Worm (Caenorhabditis elegans) whole organism, young adult: ENCODE data around the gene str-182.
A peak's percentile ranks its signal among the peaks of the same experiment; 100 is the strongest.

Source experiments
- Y67H2A.10 ChIP-seq: fragments of 200-800 bp; sonication (Bioruptor generic); conservative IDR thresholded peaks from 2 replicates; pipeline ENCODE4 v1.3.6; 2022; ENCODE audit warnings: missing genetic modification reagents, missing genetic modification characterization, missing compliant biosample characterization
- Y79H2A.3 ChIP-seq: fragments of 200-800 bp; sonication (Bioruptor generic); conservative IDR thresholded peaks from 2 replicates; pipeline ENCODE4 v1.3.6; 2022; ENCODE audit warnings: missing genetic modification reagents, missing genetic modification characterization, missing compliant biosample characterization
- Y95B8A.8 ChIP-seq: fragments of 200-800 bp; sonication (Bioruptor generic); IDR thresholded peaks from 2 replicates; pipeline ENCODE4 v1.3.6; 2022; ENCODE audit warnings: missing genetic modification reagents, missing genetic modification characterization, missing compliant biosample characterization
- ZK185.1 ChIP-seq: sonication (generic microtip); optimal IDR thresholded peaks from 2 replicates; lab custom pipeline; 2016; ENCODE audit warnings: mild to moderate bottlenecking, missing genetic modification characterization, missing compliant biosample characterization; ENCODE audit not compliant: poor library complexity, severe bottlenecking
- athp-1 ChIP-seq: sonication (generic microtip); optimal IDR thresholded peaks from 2 replicates; lab custom pipeline; 2017; ENCODE audit warnings: mild to moderate bottlenecking, missing genetic modification characterization, missing compliant biosample characterization
- bed-2 ChIP-seq: fragments of 200-800 bp; sonication (Bioruptor generic); IDR thresholded peaks from 2 replicates; pipeline ENCODE4 v1.3.6; 2022; ENCODE audit warnings: missing genetic modification reagents, missing genetic modification characterization, missing compliant biosample characterization
- ccch-3 ChIP-seq: fragments of 200-800 bp; sonication (Bioruptor generic); optimal IDR thresholded peaks from 2 replicates; lab custom pipeline; 2018; ENCODE audit warnings: mild to moderate bottlenecking, missing genetic modification characterization, missing compliant biosample characterization
- ceh-58 ChIP-seq: fragments of 200-800 bp; sonication (Bioruptor generic); IDR thresholded peaks from 2 replicates; pipeline ENCODE4 v1.3.6; 2022; ENCODE audit warnings: missing genetic modification characterization, missing compliant biosample characterization
- dox-1 ChIP-seq: fragments of 200-800 bp; sonication (Bioruptor generic); IDR thresholded peaks from 2 replicates; pipeline ENCODE4 v1.3.6; 2022; ENCODE audit warnings: missing genetic modification reagents, missing genetic modification characterization, missing compliant biosample characterization
- dpff-1 ChIP-seq: sonication (generic microtip); optimal IDR thresholded peaks from 2 replicates; lab custom pipeline; 2017; ENCODE audit warnings: mild to moderate bottlenecking, missing genetic modification characterization, missing compliant biosample characterization
- egrh-3 ChIP-seq: fragments of 200-800 bp; sonication (Bioruptor generic); IDR thresholded peaks from 2 replicates; pipeline ENCODE4 v1.3.6; 2022; ENCODE audit warnings: missing genetic modification reagents, missing genetic modification characterization, missing compliant biosample characterization
- fkh-3 ChIP-seq: sonication (generic microtip); optimal IDR thresholded peaks from 2 replicates; lab custom pipeline; 2016; ENCODE audit warnings: mild to moderate bottlenecking, missing genetic modification characterization, missing compliant biosample characterization
- lag-1 ChIP-seq: fragments of 200-800 bp; sonication (Bioruptor generic); IDR thresholded peaks from 2 replicates; pipeline ENCODE4 v1.3.6; 2022; ENCODE audit warnings: missing genetic modification reagents, missing genetic modification characterization, missing compliant biosample characterization
- let-526 ChIP-seq: fragments of 200-800 bp; sonication (Bioruptor generic); IDR thresholded peaks from 2 replicates; pipeline ENCODE4 v1.3.6; 2022; ENCODE audit warnings: missing genetic modification reagents, missing genetic modification characterization, missing compliant biosample characterization
- lin-26 ChIP-seq: fragments of 200-800 bp; sonication (Bioruptor generic); IDR thresholded peaks from 2 replicates; pipeline ENCODE4 v1.3.6; 2022; ENCODE audit warnings: missing genetic modification reagents, missing genetic modification characterization, missing compliant biosample characterization
- lin-54 ChIP-seq: fragments of 200-800 bp; sonication (Bioruptor generic); optimal IDR thresholded peaks from 2 replicates; lab custom pipeline; 2018; ENCODE audit warnings: mild to moderate bottlenecking, missing genetic modification characterization, missing compliant biosample characterization
- lir-1 ChIP-seq: fragments of 200-800 bp; sonication (Bioruptor generic); conservative IDR thresholded peaks from 2 replicates; pipeline ENCODE4 v1.3.6; 2022; ENCODE audit warnings: missing genetic modification reagents, missing genetic modification characterization, missing compliant biosample characterization
- madf-6 ChIP-seq: fragments of 200-800 bp; sonication (Bioruptor generic); IDR thresholded peaks from 2 replicates; pipeline ENCODE4 v1.3.6; 2022; ENCODE audit warnings: missing genetic modification reagents, missing genetic modification characterization, missing compliant biosample characterization
- nfyb-1 ChIP-seq: fragments of 200-800 bp; sonication (Bioruptor generic); IDR thresholded peaks from 2 replicates; pipeline ENCODE4 v1.3.6; 2022; ENCODE audit warnings: missing genetic modification reagents, missing genetic modification characterization, missing compliant biosample characterization
- nhr-120 ChIP-seq: fragments of 200-800 bp; sonication (Bioruptor generic); IDR thresholded peaks from 2 replicates; pipeline ENCODE4 v1.3.6; 2022; ENCODE audit warnings: missing genetic modification characterization, missing compliant biosample characterization
- nhr-179 ChIP-seq: sonication (generic microtip); optimal IDR thresholded peaks from 2 replicates; lab custom pipeline; 2016; ENCODE audit warnings: mild to moderate bottlenecking, missing genetic modification characterization, missing compliant biosample characterization
- nhr-27 ChIP-seq: fragments of 200-800 bp; sonication (Bioruptor generic); optimal IDR thresholded peaks from 2 replicates; lab custom pipeline; 2018; ENCODE audit warnings: mild to moderate bottlenecking, missing genetic modification characterization, moderate library complexity, missing compliant biosample characterization
- nhr-80 ChIP-seq: sonication (generic microtip); optimal IDR thresholded peaks from 2 replicates; lab custom pipeline; 2016; ENCODE audit warnings: missing genetic modification characterization, missing compliant biosample characterization
- pbrm-1 ChIP-seq: fragments of 200-800 bp; sonication (Bioruptor generic); IDR thresholded peaks from 2 replicates; pipeline ENCODE4 v1.3.6; 2022; ENCODE audit warnings: missing genetic modification reagents, missing genetic modification characterization, missing compliant biosample characterization
- rcor-1 ChIP-seq: fragments of 200-800 bp; sonication (Bioruptor generic); IDR thresholded peaks from 2 replicates; pipeline ENCODE4 v1.3.6; 2022; ENCODE audit warnings: missing genetic modification reagents, missing genetic modification characterization, missing compliant biosample characterization
- rpc-1 ChIP-seq, 2 experiments: fragments of 150-350 bp in 1 of 2; sonication (generic microtip) in 1 of 2; optimal IDR thresholded peaks; 2 replicates each; lab custom pipeline; 2014 to 2018; ENCODE audit warnings: missing biosample characterization in 1 of 2, missing genetic modification characterization in 1 of 2, missing genetic modification reagents in 1 of 2, missing genotype in 1 of 2
- snpc-3.4 ChIP-seq: sonication (generic microtip); optimal IDR thresholded peaks from 2 replicates; lab custom pipeline; 2017; ENCODE audit warnings: missing genetic modification characterization, mild to moderate bottlenecking, missing compliant biosample characterization, antibody characterized with exemption, moderate library complexity, missing genotype, missing genetic modification reagents
- somi-1 ChIP-seq: fragments of 200-800 bp; sonication (Bioruptor generic); optimal IDR thresholded peaks from 2 replicates; lab custom pipeline; 2018; ENCODE audit warnings: mild to moderate bottlenecking, missing genetic modification characterization, missing compliant biosample characterization
- xnd-1 ChIP-seq: sonication (generic microtip); optimal IDR thresholded peaks from 2 replicates; lab custom pipeline; 2016; ENCODE audit warnings: missing genotype, missing genetic modification reagents, missing genetic modification characterization, missing compliant biosample characterization
- zfh-2 ChIP-seq: fragments of 200-800 bp; sonication (Bioruptor generic); conservative IDR thresholded peaks from 2 replicates; pipeline ENCODE4 v1.3.6; 2022; ENCODE audit warnings: missing genetic modification reagents, missing genetic modification characterization, missing compliant biosample characterization
- zim-3 ChIP-seq: sonication (generic microtip); optimal IDR thresholded peaks from 2 replicates; lab custom pipeline; 2017; ENCODE audit warnings: mild to moderate bottlenecking, missing genetic modification characterization, moderate library complexity, missing compliant biosample characterization

str-182 gene

DNA sequence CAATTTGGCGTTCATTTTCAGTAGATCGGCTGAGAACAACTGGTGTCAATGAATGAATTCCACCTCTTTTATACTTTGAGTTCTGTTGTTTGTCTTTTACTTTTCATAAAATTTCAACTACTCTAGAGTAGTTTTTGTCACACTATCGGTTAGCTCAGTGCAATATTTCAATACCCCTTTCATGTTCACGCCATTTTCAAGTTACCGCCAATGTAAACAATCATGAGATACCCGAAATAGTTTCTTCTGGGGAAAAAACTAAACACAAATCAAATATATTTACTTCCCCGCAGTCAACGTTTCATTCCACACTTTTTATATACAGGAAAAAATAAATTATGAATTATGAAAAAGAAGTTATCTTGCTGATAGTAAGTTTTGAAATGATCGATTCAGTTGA is 4.9 kb downstream of the str-182 start, which contains the start of gene fipr-4:
TSS of gene fipr-4 (minus strand) at position 101 of the 400 bp plus-strand sequence.
- TF ChIP-seq nhr-120 (GFP tag; lab: Robert Waterston, UW): no peak
- no peak for TF ChIP-seq zfh-2 (GFP tag; lab: Robert Waterston, UW)
- no peak for TF ChIP-seq lag-1
- TF ChIP-seq lir-1 (GFP tag; lab: Robert Waterston, UW): no peak

DNA sequence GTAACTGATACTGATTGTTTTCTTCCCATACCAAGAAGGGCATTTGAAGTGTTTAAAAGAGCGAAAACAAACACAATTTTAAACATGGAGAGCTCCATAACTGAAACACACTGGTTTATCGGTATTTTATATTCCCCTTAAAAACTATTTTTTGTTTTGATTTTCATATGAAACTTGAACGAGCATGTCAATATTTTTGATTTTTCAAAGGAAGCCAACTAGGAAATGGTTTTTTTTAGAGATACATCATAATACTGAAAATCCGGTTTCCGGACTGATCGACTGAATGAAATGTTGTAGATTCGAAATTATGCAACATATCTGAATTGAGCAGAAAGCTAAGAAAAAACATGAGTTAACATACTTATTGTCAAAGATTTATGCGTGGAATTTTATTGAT is 5.9 kb downstream of the str-182 start, which contains the start of gene ttr-19:
TSS of gene ttr-19 (minus strand) at position 101 of the 400 bp plus-strand sequence.
- TF ChIP-seq let-526 (GFP tag; lab: Robert Waterston, UW) (no peak), dox-1 (no peak), zfh-2 (GFP tag; lab: Robert Waterston, UW) (no peak), snpc-3.4 (no peak), dpff-1 (tag; lab: Kevin White, UChicago) (no peak), ZK185.1 (tag; lab: Kevin White, UChicago) (no peak), fkh-3 (tag; lab: Kevin White, UChicago) (no peak), nhr-27 (tag; lab: Kevin White, UChicago) (no peak), Y67H2A.10 (no peak), pbrm-1 (no peak), xnd-1 (no peak)
- TF ChIP-seq, all 124 proteins: peak for 0

DNA sequence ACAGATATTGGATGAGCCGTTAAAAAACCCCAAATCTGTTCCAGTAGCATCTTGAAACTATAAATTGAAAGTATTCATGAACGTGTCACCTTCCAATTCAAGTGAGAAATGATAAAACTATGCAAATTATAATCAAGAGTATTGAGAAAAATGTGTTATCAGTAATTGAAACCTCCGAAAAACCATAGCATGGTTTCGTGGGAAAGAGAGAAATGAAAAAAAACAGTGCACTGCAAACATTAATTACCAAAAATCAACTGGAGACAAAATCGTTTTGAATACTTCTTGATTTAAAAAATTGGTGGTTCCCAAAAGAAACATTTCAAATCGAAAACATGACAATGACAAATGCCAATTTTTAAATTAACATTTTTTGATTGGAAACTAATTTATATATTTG is 7.6 kb downstream of the str-182 start, which contains the start of gene daf-36:
TSS of gene daf-36 (minus strand) at position 101 of the 400 bp plus-strand sequence.
- no peak for TF ChIP-seq madf-6 (GFP tag; lab: Robert Waterston, UW)
- TF ChIP-seq nhr-80 (tag; lab: Kevin White, UChicago): peak; percentile 45

DNA sequence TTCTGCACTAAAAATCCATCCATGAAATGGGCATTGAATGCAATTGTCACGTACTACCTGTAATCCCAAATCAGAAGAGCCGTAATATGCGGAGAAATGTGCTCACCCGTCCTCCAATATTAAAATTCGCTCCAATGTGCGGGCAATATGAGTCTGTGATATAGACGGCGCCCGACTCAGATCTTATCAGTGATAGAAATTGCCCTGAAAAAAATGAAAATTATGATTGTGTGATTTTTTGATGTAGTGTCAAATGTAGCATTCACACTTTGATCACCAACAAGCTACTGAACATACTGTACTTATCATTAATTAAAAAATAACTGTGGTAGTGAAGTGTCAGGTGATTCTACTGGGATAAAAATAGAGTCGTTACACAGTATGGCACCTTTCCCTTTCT is 8.6 kb downstream of the str-182 start:
- no peak for TF ChIP-seq fkh-3 (tag; lab: Kevin White, UChicago)
- TF ChIP-seq nhr-80 (tag; lab: Kevin White, UChicago): peak; percentile 62
- no peak for TF ChIP-seq ccch-3 (GFP tag; lab: Kevin White, UChicago)

DNA sequence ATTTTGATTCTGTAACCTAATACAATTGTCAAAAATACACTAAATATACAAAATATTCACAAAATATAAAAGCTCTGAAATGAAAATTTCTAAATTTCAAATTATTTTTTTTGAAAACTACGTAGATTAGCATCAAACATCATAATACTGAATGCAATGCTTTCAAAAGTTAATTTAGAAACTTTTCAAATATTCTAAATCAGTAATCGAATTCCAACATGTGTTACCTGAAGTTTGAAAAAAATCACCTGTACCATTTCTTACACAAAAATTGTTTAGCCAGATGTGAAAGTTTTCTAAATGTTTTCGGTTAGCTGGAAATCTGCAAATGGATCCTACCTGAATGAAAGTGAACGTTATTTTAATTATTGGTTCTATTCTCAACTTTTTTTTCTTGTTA is 11.2 kb downstream of the str-182 start, which contains the start of gene C12D8.20:
TSS of gene C12D8.20 (plus strand) at position 301 of the 400 bp plus-strand sequence.
- no peak for TF ChIP-seq ceh-58 (GFP tag; lab: Robert Waterston, UW)
- TF ChIP-seq rcor-1 (GFP tag; lab: Robert Waterston, UW): no peak
- TF ChIP-seq somi-1 (GFP tag; lab: Kevin White, UChicago): no peak
- no peak for TF ChIP-seq bed-2 (GFP tag; lab: Robert Waterston, UW)
- TF ChIP-seq lin-26 (GFP tag; lab: Robert Waterston, UW): no peak
- no peak for TF ChIP-seq nhr-27 (tag; lab: Kevin White, UChicago)

DNA sequence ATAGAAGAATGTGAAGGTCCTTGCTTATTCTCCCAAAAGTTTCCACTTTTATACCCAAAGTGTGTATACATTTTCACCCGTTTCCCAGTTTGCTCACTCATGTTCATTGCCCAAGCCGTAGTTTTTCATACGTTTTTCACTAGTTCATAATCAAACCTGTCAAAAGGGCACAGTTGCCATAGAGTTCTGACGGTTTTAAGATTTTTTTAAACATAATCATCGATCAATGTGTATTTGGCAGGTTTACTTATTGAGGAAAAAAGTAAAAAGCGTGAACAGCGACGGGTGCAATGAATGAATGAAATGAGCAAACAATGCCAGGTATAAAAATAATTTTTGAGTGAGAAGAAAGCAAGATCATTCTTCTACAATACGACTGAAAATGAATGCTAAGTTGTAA is 11.9 kb downstream of the str-182 start, which contains the start of the genes fipr-5 and fipr-9:
TSS of gene fipr-5 (minus strand) at position 101 of the 400 bp plus-strand sequence.
TSS of gene fipr-9 (plus strand) at position 346 of the 400 bp plus-strand sequence.
- TF ChIP-seq let-526 (GFP tag; lab: Robert Waterston, UW) (no peak), athp-1 (no peak), nfyb-1 (GFP tag; lab: Robert Waterston, UW) (no peak), lin-54 (GFP tag; lab: Kevin White, UChicago) (no peak), nhr-179 (no peak), egrh-3 (GFP tag; lab: Robert Waterston, UW) (no peak), rpc-1 (optimal IDR thresholded peaks at IDR 0.05; lab: Kevin White, UChicago) (no peak), rpc-1 (tag; optimal IDR thresholded peaks at IDR 0.05; lab: Kevin White, UChicago) (no peak), zim-3 (tag; lab: Kevin White, UChicago) (no peak), Y95B8A.8 (GFP tag; lab: Robert Waterston, UW) (no peak), Y79H2A.3 (GFP tag; lab: Robert Waterston, UW) (no peak), ceh-58 (GFP tag; lab: Robert Waterston, UW) (no peak)
